Worm (Caenorhabditis elegans): ENCODE data around the gene rgs-6.
A peak's percentile ranks its signal among the peaks of the same experiment; 100 is the strongest.

DNA sequence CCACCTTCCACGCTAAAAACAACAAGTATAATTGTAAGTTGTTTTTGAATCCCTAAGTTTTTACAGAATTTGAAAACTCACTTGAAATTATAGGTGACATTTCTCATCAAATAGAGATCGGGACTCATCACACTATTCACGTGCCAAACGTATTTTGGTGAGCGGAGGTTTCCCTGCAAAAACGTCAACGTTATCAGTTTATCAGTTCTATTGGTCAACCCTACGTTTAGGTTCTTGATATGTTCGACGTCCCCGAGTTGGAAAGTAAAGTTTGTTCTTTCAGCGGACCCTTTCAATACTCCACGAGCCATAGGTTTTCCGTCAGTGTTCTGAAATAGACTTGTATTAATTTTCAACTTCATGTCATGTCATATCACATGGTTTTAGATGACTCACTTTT lies 38.2 kb downstream of the rgs-6 start:
- TF ChIP-seq sptf-2 (GFP tag; optimal IDR thresholded peaks at IDR 0.05) (no peak), mes-4 (tag; optimal IDR thresholded peaks at IDR 0.05) (no peak), rcor-1 (GFP tag; IDR thresholded peaks at IDR 0.05) (no peak), F33H1.4 (GFP tag; IDR thresholded peaks at IDR 0.05) (no peak), let-526 (GFP tag; IDR thresholded peaks at IDR 0.05) (no peak), ztf-3 (GFP tag; optimal IDR thresholded peaks at IDR 0.05) (no peak), ceh-27 (GFP tag; optimal IDR thresholded peaks at IDR 0.05) (no peak), unc-130 (GFP tag; optimal IDR thresholded peaks at IDR 0.05) (no peak), B0261.1 (tag; optimal IDR thresholded peaks at IDR 0.05) (no peak), lsy-27 (tag; optimal IDR thresholded peaks at IDR 0.05; ENCODE audit: borderline replicate concordance, insufficient read depth) (no peak), efl-1 (GFP tag; optimal IDR thresholded peaks at IDR 0.05) (no peak), unc-62 (GFP tag; optimal IDR thresholded peaks at IDR 0.05) (peak; percentile 54)

Measured in whole organism, young adult.